Worm (Caenorhabditis elegans): ENCODE data around the gene syf-2.

The syf-2 gene

DNA sequence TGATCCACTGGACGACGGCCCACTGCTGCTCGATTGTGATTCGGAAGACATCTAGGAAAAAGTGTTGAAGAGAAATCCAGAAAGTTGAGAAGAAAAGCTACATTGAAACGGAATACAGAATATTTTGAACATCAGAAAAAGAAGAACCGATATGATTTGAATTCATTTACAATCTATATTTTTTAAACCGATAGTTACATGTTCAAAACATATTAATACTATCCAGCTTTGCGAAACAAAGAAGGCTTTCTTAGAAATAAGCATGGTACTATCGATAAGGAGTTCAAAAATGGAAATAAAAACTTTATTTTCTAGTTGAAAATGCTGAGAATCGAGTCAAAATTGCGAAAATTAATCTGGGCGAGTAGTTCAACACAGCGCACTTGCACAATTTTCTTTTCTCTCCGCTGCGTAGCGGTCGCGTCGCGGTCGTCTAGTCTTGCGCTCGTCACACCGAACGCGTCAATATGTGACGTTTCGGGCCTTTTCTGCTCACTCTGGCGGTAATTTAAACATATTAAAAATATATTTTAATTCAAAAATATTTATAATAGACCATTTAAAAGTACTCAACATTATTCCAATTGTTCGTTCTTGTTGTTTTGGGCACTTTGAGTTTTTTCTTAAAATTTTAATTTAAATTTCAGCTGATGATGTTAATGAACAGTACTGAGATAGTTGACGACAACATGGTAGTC, at the start of gene syf-2, which contains the start of gene K04G7.1:
Gene syf-2, minus strand, starts transcription at position 51 of the 698 bp plus-strand sequence.
Gene K04G7.1, plus strand, starts transcription at position 648 of the 698 bp plus-strand sequence.
- TF ChIP-seq R02D3.7 (tag; optimal IDR thresholded peaks at IDR 0.05) = peak; percentile 76
- no peak for TF ChIP-seq nhr-11 (tag; optimal IDR thresholded peaks at IDR 0.05)
- TF ChIP-seq ceh-82 (tag; optimal IDR thresholded peaks at IDR 0.05) = peak; percentile 47
- no peak for TF ChIP-seq nhr-12 (tag; optimal IDR thresholded peaks at IDR 0.05)
- TF ChIP-seq ztf-4 (tag; optimal IDR thresholded peaks at IDR 0.05) = no peak
- TF ChIP-seq ceh-16 (tag; optimal IDR thresholded peaks at IDR 0.05) = no peak
- peak; percentile 65 for TF ChIP-seq hmg-11 (tag; optimal IDR thresholded peaks at IDR 0.05)
- TF ChIP-seq mml-1 (tag; optimal IDR thresholded peaks at IDR 0.05) = no peak
- peak; percentile 20 for TF ChIP-seq ZK546.5 (tag; optimal IDR thresholded peaks at IDR 0.05)
- TF ChIP-seq nfya-1 (tag; optimal IDR thresholded peaks at IDR 0.05; ENCODE audit: insufficient read depth) = peak; percentile 94
- TF ChIP-seq unc-39 (tag; optimal IDR thresholded peaks at IDR 0.05) = no peak
- TF ChIP-seq nhr-237 (tag; optimal IDR thresholded peaks at IDR 0.05) = no peak
- no peak for TF ChIP-seq nhr-77 (tag; optimal IDR thresholded peaks at IDR 0.05)
- peak; percentile 76 for TF ChIP-seq nhr-25 (tag; optimal IDR thresholded peaks at IDR 0.05)
- TF ChIP-seq tbx-2 (tag; optimal IDR thresholded peaks at IDR 0.05) = peak; percentile 61
- TF ChIP-seq nhr-23 (tag; optimal IDR thresholded peaks at IDR 0.05) = peak; percentile 94
- TF ChIP-seq ceh-28 (tag; optimal IDR thresholded peaks at IDR 0.05) = peak; percentile 72
- peak; percentile 99 for TF ChIP-seq lin-15B (tag; optimal IDR thresholded peaks at IDR 0.05)
- TF ChIP-seq mdl-1 (tag; optimal IDR thresholded peaks at IDR 0.05) = no peak
- TF ChIP-seq nhr-28 (tag; optimal IDR thresholded peaks at IDR 0.05) = no peak
- no peak for TF ChIP-seq ztf-11 (tag; optimal IDR thresholded peaks at IDR 0.05)
- no peak for TF ChIP-seq nhr-76 (tag; optimal IDR thresholded peaks at IDR 0.05)
- peak; percentile 29 for TF ChIP-seq pqm-1 (tag; optimal IDR thresholded peaks at IDR 0.05)
- TF ChIP-seq lsy-12 (tag; optimal IDR thresholded peaks at IDR 0.05) = peak; percentile 78
- no peak for TF ChIP-seq ceh-9 (tag; optimal IDR thresholded peaks at IDR 0.05)
- peak; percentile 62 for TF ChIP-seq nhr-43 (tag; optimal IDR thresholded peaks at IDR 0.05; ENCODE audit: poor library complexity, severe bottlenecking)
- TF ChIP-seq aly-2 (tag; optimal IDR thresholded peaks at IDR 0.05) = no peak
- TF ChIP-seq unc-62 (GFP tag; optimal IDR thresholded peaks at IDR 0.05) = peak; percentile 53
- peak; percentile 43 for TF ChIP-seq ama-1 (optimal IDR thresholded peaks at IDR 0.05)
- TF ChIP-seq fkh-10 (GFP tag; optimal IDR thresholded peaks at IDR 0.05) = peak; percentile 85
- peak; percentile 95 for TF ChIP-seq pha-4 (tag; optimal IDR thresholded peaks at IDR 0.05)
- peak; percentile 83 for TF ChIP-seq jun-1 (tag; optimal IDR thresholded peaks at IDR 0.05)
- no peak for TF ChIP-seq fkh-2 (tag; optimal IDR thresholded peaks at IDR 0.05)
- TF ChIP-seq egl-5 (tag; optimal IDR thresholded peaks at IDR 0.05) = peak; percentile 57
- TF ChIP-seq egl-27 (tag; optimal IDR thresholded peaks at IDR 0.05) = peak; percentile 92
- peak; percentile 79 for TF ChIP-seq skn-1 (tag; optimal IDR thresholded peaks at IDR 0.05)
- TF ChIP-seq elt-1 (tag; optimal IDR thresholded peaks at IDR 0.05) = peak; percentile 59
- no peak for TF ChIP-seq sea-2 (GFP tag; optimal IDR thresholded peaks at IDR 0.05)
- TF ChIP-seq elt-3 (tag; optimal IDR thresholded peaks at IDR 0.05) = peak in 1 of 3 experiments; percentile 14
- no peak for TF ChIP-seq eor-1 (tag; optimal IDR thresholded peaks at IDR 0.05)
- peak; percentile 91 for TF ChIP-seq lin-39 (tag; optimal IDR thresholded peaks at IDR 0.05)
- no peak for TF ChIP-seq nhr-67 (tag; optimal IDR thresholded peaks at IDR 0.05)
- TF ChIP-seq elt-2 (tag; optimal IDR thresholded peaks at IDR 0.05) = peak; percentile 74
- no peak for TF ChIP-seq daf-12 (tag; optimal IDR thresholded peaks at IDR 0.05)
- peak; percentile 90 for TF ChIP-seq snpc-4 (tag; optimal IDR thresholded peaks at IDR 0.05)

DNA sequence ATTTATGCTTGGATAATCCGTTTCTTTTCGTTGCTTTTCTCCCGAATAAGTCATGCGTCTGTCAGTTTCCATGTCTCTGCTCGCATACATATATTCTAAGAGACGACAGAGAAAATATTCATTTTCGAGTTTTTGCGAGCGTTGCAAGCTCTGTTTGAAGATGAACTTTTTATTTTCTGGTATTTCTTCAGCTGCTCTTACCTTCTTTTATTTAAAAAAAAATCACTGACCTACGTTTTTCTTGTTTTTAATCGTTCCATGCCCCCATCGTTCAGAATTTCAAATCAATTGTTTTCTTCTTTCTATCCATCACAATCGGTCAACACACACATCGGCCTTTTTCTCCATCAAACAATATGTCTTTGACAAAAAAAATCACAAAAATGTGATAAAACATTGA, 48.6 kb upstream of the syf-2 start:
- TF ChIP-seq zag-1 (tag; optimal IDR thresholded peaks at IDR 0.05) (no peak), ceh-16 (tag; optimal IDR thresholded peaks at IDR 0.05) (no peak), nhr-23 (tag; optimal IDR thresholded peaks at IDR 0.05) (no peak), R02D3.7 (tag; optimal IDR thresholded peaks at IDR 0.05) (no peak), pha-4 (tag; optimal IDR thresholded peaks at IDR 0.05) (no peak), hmg-11 (tag; optimal IDR thresholded peaks at IDR 0.05) (no peak), daf-12 (tag; optimal IDR thresholded peaks at IDR 0.05) (no peak), elt-3 (tag; optimal IDR thresholded peaks at IDR 0.05) (no peak), fkh-2 (tag; optimal IDR thresholded peaks at IDR 0.05) (no peak), ztf-4 (tag; optimal IDR thresholded peaks at IDR 0.05) (no peak), skn-1 (tag; optimal IDR thresholded peaks at IDR 0.05) (no peak), nhr-12 (tag; optimal IDR thresholded peaks at IDR 0.05) (no peak), ama-1 (optimal IDR thresholded peaks at IDR 0.05) (no peak), egl-5 (tag; optimal IDR thresholded peaks at IDR 0.05) (no peak)
